Fruit fly (Drosophila melanogaster) whole organism: ENCODE results near the gene Jon99Fi.

ENCODE experiments used
- CG8478 ChIP-seq: fragments of >200 bp; optimal IDR thresholded peaks from 2 replicates; lab custom pipeline; 2018; ENCODE audit warnings: inconsistent platforms
- Dll ChIP-seq: fragments of >200 bp; optimal IDR thresholded peaks from 2 replicates; lab custom pipeline; 2017
- pan ChIP-seq: fragments of >200 bp; optimal IDR thresholded peaks from 2 replicates; lab custom pipeline; 2017
- psq ChIP-seq: fragments of >200 bp; optimal IDR thresholded peaks from 2 replicates; lab custom pipeline; 2017
- usp ChIP-seq: fragments of >200 bp; optimal IDR thresholded peaks from 2 replicates; lab custom pipeline; 2017; ENCODE audit warnings: missing biosample characterization, missing genetic modification characterization, mixed read lengths

- TF ChIP-seq psq (lab: Kevin White, UChicago) = no peak
- TF ChIP-seq Dll (lab: Kevin White, UChicago) = no peak
- TF ChIP-seq usp (GFP tag; lab: Kevin White, UChicago) = no peak
- no peak for TF ChIP-seq CG8478 (lab: Kevin White, UChicago)
- TF ChIP-seq pan = no peak
These were observed 28.6 kb upstream of the Jon99Fi start for dm6 chr3R:30460187-30460586.
